Worm (Caenorhabditis elegans) whole organism, L1 larva: Measurements from ENCODE around the gene srx-33.

ENCODE experiments used
- dpl-1 ChIP-seq, 3 experiments: fragments of 150-350 bp in 2 of 3; sonication (generic microtip) in 1 of 3; optimal IDR thresholded peaks; 2 replicates each; lab custom pipeline; 2014 to 2017; ENCODE audit warnings: missing biosample characterization in 3 of 3, missing genetic modification characterization in 3 of 3, missing genetic modification reagents in 3 of 3
- mep-1 ChIP-seq: fragments of 150-350 bp; optimal IDR thresholded peaks from 2 replicates; lab custom pipeline; 2014; ENCODE audit warnings: missing biosample characterization, missing genetic modification characterization
- nhr-12 ChIP-seq: sonication (generic microtip); optimal IDR thresholded peaks from 2 replicates; lab custom pipeline; 2017; ENCODE audit warnings: missing biosample characterization, missing genetic modification characterization
- ztf-4 ChIP-seq: fragments of 150-350 bp; optimal IDR thresholded peaks from 2 replicates; lab custom pipeline; 2014; ENCODE audit warnings: missing biosample characterization, missing genetic modification characterization

- TF ChIP-seq dpl-1 (GFP tag; optimal IDR thresholded peaks at IDR 0.05; lab: Kevin White, UChicago) (no peak), nhr-12 (tag; lab: Kevin White, UChicago) (no peak), mep-1 (no peak), ztf-4 (no peak)
These were observed 45.5 kb upstream of the srx-33 start, which contains the start of gene srh-83 for ce11 chrV:7164210-7164609.
